Fruit fly (Drosophila melanogaster): ENCODE data around the gene CG4956.

Gene CG4956

DNA sequence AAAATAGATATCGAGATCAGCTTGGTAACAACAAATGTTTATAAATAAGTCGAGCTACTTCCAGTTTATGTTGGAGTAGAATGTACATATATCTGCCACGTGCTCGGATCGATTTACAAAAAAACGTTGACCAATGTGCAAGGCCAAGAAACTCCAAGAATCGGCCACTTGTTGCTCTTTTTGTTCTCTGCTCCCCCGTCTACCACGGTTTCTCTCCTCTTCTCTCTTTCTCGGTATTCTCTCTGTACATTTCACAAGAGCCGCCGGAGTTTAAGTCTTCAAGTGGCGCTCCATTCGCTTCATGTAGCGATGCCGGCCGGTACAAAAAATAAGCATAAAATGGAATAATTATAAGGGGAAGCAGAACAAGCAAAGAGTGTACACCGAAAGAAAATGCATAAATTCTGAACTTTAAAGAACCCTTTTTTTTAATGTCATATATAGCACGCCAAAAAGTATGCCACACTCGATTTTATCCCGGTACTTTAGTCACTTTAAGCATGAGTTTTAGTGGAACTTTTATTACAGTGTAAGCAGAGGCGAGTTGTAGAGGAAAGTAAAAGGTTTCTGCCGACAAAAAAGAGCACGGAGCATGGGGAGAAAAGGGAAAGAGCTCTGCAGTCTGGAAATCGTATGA lies 40.3 kb downstream of the CG4956 start (continued):
- TF ChIP-seq Dfd (GFP tag; optimal IDR thresholded peaks at IDR 0.05) (peak; percentile 48), dl (GFP tag; optimal IDR thresholded peaks at IDR 0.05; ENCODE audit: insufficient read depth in 1 of 2, partially characterized antibody in 2 of 2) (peak; percentile 51 to 70), fru (GFP tag; optimal IDR thresholded peaks at IDR 0.05) (peak; percentile 99), foxo (GFP tag; optimal IDR thresholded peaks at IDR 0.05) (peak; percentile 95 to 99), tai (GFP tag; optimal IDR thresholded peaks at IDR 0.05) (peak; percentile 96), psq (GFP tag; optimal IDR thresholded peaks at IDR 0.05) (peak; percentile 99), lola (GFP tag; optimal IDR thresholded peaks at IDR 0.05) (no peak), dmrt93B (GFP tag; optimal IDR thresholded peaks at IDR 0.05) (peak; percentile 96), usp (GFP tag; optimal IDR thresholded peaks at IDR 0.05) (no peak), Mio (GFP tag; optimal IDR thresholded peaks at IDR 0.05) (peak; percentile 90), CrebA (GFP tag; optimal IDR thresholded peaks at IDR 0.05; ENCODE audit: borderline replicate concordance) (peak; percentile 96), Hr83 (GFP tag; optimal IDR thresholded peaks at IDR 0.05; ENCODE audit: poor library complexity, severe bottlenecking) (peak; percentile 93), h (GFP tag; optimal IDR thresholded peaks at IDR 0.05) (peak; percentile 99), Rel (GFP tag; optimal IDR thresholded peaks at IDR 0.05) (peak; percentile 91), Rel (tag; optimal IDR thresholded peaks at IDR 0.05) (peak; percentile 88), dsf (GFP tag; optimal IDR thresholded peaks at IDR 0.05; ENCODE audit: borderline replicate concordance) (peak; percentile 91)

DNA sequence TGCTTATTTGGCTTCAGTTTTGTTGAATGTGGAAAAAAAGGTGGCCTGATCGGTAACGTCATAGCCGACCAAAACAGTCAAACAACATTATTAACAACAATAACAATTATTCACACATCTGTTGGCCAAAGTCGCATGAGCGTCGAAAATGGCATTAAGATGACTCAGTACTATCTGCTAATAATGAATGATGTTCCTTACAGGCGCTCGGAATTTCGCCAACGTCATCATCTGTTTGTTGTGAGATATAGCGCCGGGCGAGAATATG lies 42.4 kb downstream of the CG4956 start:
- TF ChIP-seq CG9705 (GFP tag; optimal IDR thresholded peaks at IDR 0.05) (no peak), OdsH (GFP tag; optimal IDR thresholded peaks at IDR 0.05) (no peak), brk (GFP tag; optimal IDR thresholded peaks at IDR 0.05) (no peak), GATAd (GFP tag; optimal IDR thresholded peaks at IDR 0.05) (no peak), sage (GFP tag; optimal IDR thresholded peaks at IDR 0.05) (no peak), sv (GFP tag; optimal IDR thresholded peaks at IDR 0.05) (no peak), dsf (GFP tag; optimal IDR thresholded peaks at IDR 0.05; ENCODE audit: borderline replicate concordance) (no peak), fru (GFP tag; optimal IDR thresholded peaks at IDR 0.05) (no peak), dl (GFP tag; optimal IDR thresholded peaks at IDR 0.05; ENCODE audit: insufficient read depth in 1 of 2, partially characterized antibody in 2 of 2) (no peak), Myc (optimal IDR thresholded peaks at IDR 0.05) (no peak), CG32264 (GFP tag; optimal IDR thresholded peaks at IDR 0.05) (no peak), foxo (GFP tag; optimal IDR thresholded peaks at IDR 0.05) (no peak), Hnf4 (GFP tag; optimal IDR thresholded peaks at IDR 0.05) (no peak), Dif (GFP tag; optimal IDR thresholded peaks at IDR 0.05; ENCODE audit: partially characterized antibody) (no peak), Rel (GFP tag; optimal IDR thresholded peaks at IDR 0.05) (no peak), Rel (tag; optimal IDR thresholded peaks at IDR 0.05) (no peak)

DNA sequence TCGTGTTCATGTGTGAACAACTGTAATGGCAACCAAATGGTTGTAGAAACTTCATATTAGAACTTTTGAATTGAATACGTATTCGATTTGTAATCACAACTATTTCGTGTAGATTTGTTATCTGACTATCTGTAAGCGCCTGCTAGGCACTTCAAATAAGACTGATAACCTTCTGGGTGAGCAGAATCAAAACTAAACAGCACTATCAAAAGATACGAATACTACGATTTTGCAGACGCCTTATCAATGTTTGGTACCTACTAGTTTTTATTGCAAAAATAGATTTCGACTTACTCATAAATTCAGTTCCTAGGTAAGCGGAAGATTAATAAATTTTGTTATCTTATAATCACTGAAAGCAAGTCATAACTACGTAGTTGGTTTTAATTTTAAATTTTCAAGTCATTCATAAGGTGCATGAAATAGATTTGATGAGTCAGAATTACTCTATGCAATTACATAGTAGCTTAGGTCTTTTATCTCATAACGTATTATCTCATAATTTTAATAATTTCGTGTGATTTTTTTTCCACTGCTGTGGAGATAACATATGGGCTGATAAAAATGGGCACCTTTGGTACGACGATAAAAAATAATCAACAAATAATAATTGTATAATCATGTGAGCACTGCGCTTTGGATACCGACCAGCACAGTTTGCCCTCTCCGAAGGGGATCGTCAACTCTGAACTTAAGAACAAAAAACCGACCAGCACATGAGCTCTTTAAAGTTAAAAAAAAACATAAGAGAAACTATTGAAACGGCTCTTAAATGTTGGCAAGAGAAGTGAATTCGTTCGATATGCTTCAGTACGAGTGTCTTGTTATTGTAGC lies 42.9 kb downstream of the CG4956 start:
- TF ChIP-seq OdsH (GFP tag; optimal IDR thresholded peaks at IDR 0.05): no peak
- no peak for TF ChIP-seq sage (GFP tag; optimal IDR thresholded peaks at IDR 0.05)
- TF ChIP-seq N (GFP tag; optimal IDR thresholded peaks at IDR 0.05): no peak
- TF ChIP-seq Mio (GFP tag; optimal IDR thresholded peaks at IDR 0.05): no peak
- TF ChIP-seq Rel (GFP tag; optimal IDR thresholded peaks at IDR 0.05): no peak
- TF ChIP-seq Rel (tag; optimal IDR thresholded peaks at IDR 0.05): peak; percentile 29
- no peak for TF ChIP-seq CG9705 (GFP tag; optimal IDR thresholded peaks at IDR 0.05)
